Fruit fly (Drosophila melanogaster): ENCODE measurements around the gene CG11656.
A peak's percentile ranks its signal among the peaks of the same experiment; 100 is the strongest.

The CG11656 gene

DNA sequence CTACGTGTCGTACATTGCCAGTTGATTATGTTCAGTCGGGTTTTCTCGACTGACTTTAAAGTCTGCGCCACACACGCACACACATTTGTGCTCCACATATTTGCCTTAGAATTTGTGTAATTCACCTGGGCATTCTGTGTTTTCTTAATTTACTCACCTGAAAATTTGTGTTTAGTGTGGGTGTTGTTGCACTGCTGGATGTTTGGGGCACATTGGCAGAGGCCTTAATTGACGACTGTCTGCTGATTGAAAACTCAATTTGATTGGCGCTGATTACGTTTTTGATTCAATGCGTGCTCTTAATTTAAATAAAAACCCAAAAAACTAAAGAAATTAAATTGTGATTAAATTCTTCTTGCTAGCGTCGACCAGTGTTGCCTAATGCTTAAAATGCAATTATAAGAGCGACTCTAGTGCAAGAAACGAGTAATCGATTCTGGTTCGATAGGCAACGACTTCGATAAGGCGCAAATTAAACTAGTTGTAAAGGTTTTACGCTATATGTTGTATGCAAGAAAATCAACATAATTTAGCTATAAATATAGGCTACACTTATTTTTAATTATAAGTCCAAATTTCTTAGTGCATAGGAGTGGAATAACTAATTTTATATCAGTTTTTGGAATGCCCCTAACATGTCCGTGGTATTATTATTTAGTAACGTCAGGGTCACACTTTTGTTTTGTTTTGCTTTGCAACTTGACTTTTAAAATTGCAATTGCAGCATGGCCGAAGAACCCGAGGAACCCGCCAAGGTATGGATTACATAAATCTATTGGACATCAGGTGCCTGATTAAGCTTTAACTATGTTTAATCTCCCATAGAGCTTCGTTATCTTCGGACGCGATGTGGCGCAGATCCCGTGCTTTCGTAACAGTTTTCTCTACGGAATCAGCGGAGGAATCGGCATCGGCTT is 20.8 kb downstream of the CG11656 start, which contains the start of the genes CG46281 and CG46280 (continued):
- TF ChIP-seq fu2 (GFP tag; optimal IDR thresholded peaks at IDR 0.05) = no peak
- TF ChIP-seq CG13123 (GFP tag; optimal IDR thresholded peaks at IDR 0.05) = no peak
- no peak for TF ChIP-seq Nf-YA (GFP tag; IDR thresholded peaks at IDR 0.05)
- no peak for TF ChIP-seq pan (optimal IDR thresholded peaks at IDR 0.05)
- no peak for TF ChIP-seq pan (GFP tag; optimal IDR thresholded peaks at IDR 0.05 in 1 of 2, IDR thresholded peaks at IDR 0.05 in 1 of 2)
- no peak for TF ChIP-seq emc (GFP tag; optimal IDR thresholded peaks at IDR 0.05)
- TF ChIP-seq CG1602 (GFP tag; optimal IDR thresholded peaks at IDR 0.05) = no peak
- TF ChIP-seq CG12219 (GFP tag; optimal IDR thresholded peaks at IDR 0.05) = no peak
- no peak for TF ChIP-seq GATAe (GFP tag; conservative IDR thresholded peaks at IDR 0.05)
- peak; percentile 39; the same call in 1 of the 2 replicates for TF ChIP-seq amos (GFP tag; IDR thresholded peaks at IDR 0.05; ENCODE audit: partially characterized antibody)
- TF ChIP-seq CG42726 (GFP tag; IDR thresholded peaks at IDR 0.05; ENCODE audit: partially characterized antibody) = no peak
- peak; percentile 30 for TF ChIP-seq CG13775 (GFP tag; optimal IDR thresholded peaks at IDR 0.05)
- TF ChIP-seq cad (GFP tag; optimal IDR thresholded peaks at IDR 0.05) = no peak
- no peak for TF ChIP-seq Dip3 (GFP tag; optimal IDR thresholded peaks at IDR 0.05)
- TF ChIP-seq CG11456 (GFP tag; IDR thresholded peaks at IDR 0.05) = no peak
- TF ChIP-seq Ptx1 (GFP tag; IDR thresholded peaks at IDR 0.05) = no peak
- no peak for TF ChIP-seq usp (GFP tag; optimal IDR thresholded peaks at IDR 0.05)
- TF ChIP-seq sens-2 (GFP tag; IDR thresholded peaks at IDR 0.05) = no peak
- no peak for TF ChIP-seq CG4360 (GFP tag; IDR thresholded peaks at IDR 0.05)
- no peak for TF ChIP-seq fd64A (GFP tag; optimal IDR thresholded peaks at IDR 0.05)
- no peak for TF ChIP-seq HmgD (GFP tag; optimal IDR thresholded peaks at IDR 0.05)
- TF ChIP-seq pzg (GFP tag; optimal IDR thresholded peaks at IDR 0.05) = peak; percentile 72
- TF ChIP-seq CG15073 (GFP tag; optimal IDR thresholded peaks at IDR 0.05) = no peak
- TF ChIP-seq ftz-f1 (GFP tag; optimal IDR thresholded peaks at IDR 0.05) = no peak
- peak; percentile 43 for TF ChIP-seq nerfin-1 (tag; optimal IDR thresholded peaks at IDR 0.05)
- TF ChIP-seq CG2129 (GFP tag; IDR thresholded peaks at IDR 0.05; ENCODE audit: partially characterized antibody) = no peak
- TF ChIP-seq sima (GFP tag; optimal IDR thresholded peaks at IDR 0.05) = no peak
- TF ChIP-seq CG13894 (tag; optimal IDR thresholded peaks at IDR 0.05) = no peak
- no peak for TF ChIP-seq CG31224 (GFP tag; IDR thresholded peaks at IDR 0.05)
- no peak for TF ChIP-seq CG9727 (GFP tag; optimal IDR thresholded peaks at IDR 0.05)
- TF ChIP-seq Usf (GFP tag; optimal IDR thresholded peaks at IDR 0.05) = no peak
- TF ChIP-seq CG10543 (GFP tag; optimal IDR thresholded peaks at IDR 0.05) = no peak
- TF ChIP-seq CG12744 (GFP tag; optimal IDR thresholded peaks at IDR 0.05) = no peak
- TF ChIP-seq CG12769 (tag; optimal IDR thresholded peaks at IDR 0.05) = no peak
- TF ChIP-seq Dfd (GFP tag; optimal IDR thresholded peaks at IDR 0.05) = no peak
- peak; percentile 98 for TF ChIP-seq CG15514 (GFP tag; optimal IDR thresholded peaks at IDR 0.05)
- no peak for TF ChIP-seq CG8089 (GFP tag; optimal IDR thresholded peaks at IDR 0.05)
- TF ChIP-seq Meics (GFP tag; optimal IDR thresholded peaks at IDR 0.05) = no peak
- peak; percentile 24 for TF ChIP-seq CG33213 (GFP tag; optimal IDR thresholded peaks at IDR 0.05)
- no peak for TF ChIP-seq sqz (GFP tag; optimal IDR thresholded peaks at IDR 0.05)
- no peak for TF ChIP-seq jumu (GFP tag; optimal IDR thresholded peaks at IDR 0.05)
- TF ChIP-seq CG2712 (tag; optimal IDR thresholded peaks at IDR 0.05) = no peak
- TF ChIP-seq CG30403 (GFP tag; optimal IDR thresholded peaks at IDR 0.05) = peak; percentile 46
- no peak for TF ChIP-seq al (GFP tag; IDR thresholded peaks at IDR 0.05)
- no peak for TF ChIP-seq luna (GFP tag; optimal IDR thresholded peaks at IDR 0.05)
- peak; percentile 74; the same call in 3 of the 4 replicates for TF ChIP-seq Dll (GFP tag; IDR thresholded peaks at IDR 0.05; ENCODE audit: partially characterized antibody)
- TF ChIP-seq CG12104 (GFP tag; optimal IDR thresholded peaks at IDR 0.05) = no peak
- peak; percentile 93 for TF ChIP-seq wek (GFP tag; optimal IDR thresholded peaks at IDR 0.05)
- TF ChIP-seq kah (GFP tag; optimal IDR thresholded peaks at IDR 0.05) = no peak
- TF ChIP-seq Opbp (GFP tag; IDR thresholded peaks at IDR 0.05; ENCODE audit: partially characterized antibody) = peak; percentile 61; the same call in 1 of the 3 replicates

Data from whole organism, embryonic.